Worm (Caenorhabditis elegans) whole organism, mixed stage, embryonic: ENCODE results near the gene ret-1.

Experiments
- M03D4.4 ChIP-seq: sonication (generic microtip); optimal IDR thresholded peaks from 2 replicates; lab custom pipeline; 2017; ENCODE audit warnings: mild to moderate bottlenecking, missing genetic modification characterization, missing compliant biosample characterization
- bed-3 ChIP-seq: fragments of 200-800 bp; sonication (Bioruptor generic); optimal IDR thresholded peaks from 3 replicates; lab custom pipeline; 2018; ENCODE audit warnings: mild to moderate bottlenecking, missing genetic modification characterization, moderate library complexity, missing compliant biosample characterization
- blmp-1 ChIP-seq: fragments of 150-350 bp; optimal IDR thresholded peaks from 2 replicates; lab custom pipeline; 2014; ENCODE audit warnings: missing biosample characterization, missing genetic modification characterization
- ceh-39 ChIP-seq: fragments of 150-350 bp; optimal IDR thresholded peaks from 2 replicates; lab custom pipeline; 2014; ENCODE audit warnings: missing biosample characterization, missing genetic modification characterization
- ceh-43 ChIP-seq: fragments of 200-800 bp; sonication (Bioruptor generic); optimal IDR thresholded peaks from 2 replicates; lab custom pipeline; 2018; ENCODE audit warnings: mild to moderate bottlenecking, missing genetic modification characterization, moderate library complexity, missing compliant biosample characterization
- ceh-83 ChIP-seq: fragments of 200-800 bp; sonication (Bioruptor generic); optimal IDR thresholded peaks from 2 replicates; lab custom pipeline; 2018; ENCODE audit warnings: mild to moderate bottlenecking, missing genetic modification characterization, missing compliant biosample characterization
- ces-1 ChIP-seq: fragments of 150-350 bp; optimal IDR thresholded peaks from 2 replicates; lab custom pipeline; 2014; ENCODE audit warnings: missing biosample characterization, missing genetic modification reagents, missing genetic modification characterization
- cnd-1 ChIP-seq: fragments of 200-800 bp; sonication (Bioruptor generic); optimal IDR thresholded peaks from 2 replicates; lab custom pipeline; 2018; ENCODE audit warnings: mild to moderate bottlenecking, missing genetic modification characterization, missing compliant biosample characterization
- drap-1 ChIP-seq: fragments of 200-800 bp; sonication (Bioruptor generic); optimal IDR thresholded peaks from 3 replicates; lab custom pipeline; 2018; ENCODE audit warnings: mild to moderate bottlenecking, missing genetic modification characterization, missing compliant biosample characterization
- elt-1 ChIP-seq: sonication (generic microtip); optimal IDR thresholded peaks from 2 replicates; lab custom pipeline; 2017; ENCODE audit warnings: missing genetic modification characterization, mild to moderate bottlenecking, missing compliant biosample characterization, antibody characterized with exemption, moderate library complexity, borderline replicate concordance; ENCODE audit not compliant: insufficient read depth
- elt-3 ChIP-seq: fragments of 150-350 bp; optimal IDR thresholded peaks from 2 replicates; lab custom pipeline; 2014; ENCODE audit warnings: missing biosample characterization, missing genetic modification characterization
- flh-1 ChIP-seq: fragments of 200-800 bp; sonication (Bioruptor generic); optimal IDR thresholded peaks from 2 replicates; lab custom pipeline; 2018; ENCODE audit warnings: mild to moderate bottlenecking, missing genetic modification characterization, moderate library complexity, missing compliant biosample characterization
- ham-2 ChIP-seq: fragments of 200-800 bp; sonication (Bioruptor generic); optimal IDR thresholded peaks from 2 replicates; lab custom pipeline; 2018; ENCODE audit warnings: mild to moderate bottlenecking, missing genetic modification characterization, missing compliant biosample characterization
- hlh-1 ChIP-seq: fragments of 150-350 bp; optimal IDR thresholded peaks from 2 replicates; lab custom pipeline; 2014; ENCODE audit warnings: missing biosample characterization, missing genetic modification reagents, missing genetic modification characterization
- lin-13 ChIP-seq: fragments of 150-350 bp; optimal IDR thresholded peaks from 2 replicates; lab custom pipeline; 2014; ENCODE audit warnings: missing biosample characterization, missing genetic modification characterization
- lin-32 ChIP-seq: fragments of 200-800 bp; sonication (Bioruptor generic); optimal IDR thresholded peaks from 2 replicates; lab custom pipeline; 2018; ENCODE audit warnings: mild to moderate bottlenecking, missing genetic modification characterization, missing compliant biosample characterization
- lsy-2 ChIP-seq: fragments of 150-350 bp; optimal IDR thresholded peaks from 2 replicates; lab custom pipeline; 2014; ENCODE audit warnings: missing biosample characterization, missing genetic modification characterization
- mab-5 ChIP-seq: fragments of 150-350 bp; optimal IDR thresholded peaks from 2 replicates; lab custom pipeline; 2014; ENCODE audit warnings: missing biosample characterization, missing genetic modification characterization
- mep-1 ChIP-seq: fragments of 150-350 bp; optimal IDR thresholded peaks from 2 replicates; lab custom pipeline; 2017; ENCODE audit warnings: missing biosample characterization, missing genetic modification reagents, missing genetic modification characterization, inconsistent platforms
- mls-2 ChIP-seq: sonication (generic microtip); optimal IDR thresholded peaks from 2 replicates; lab custom pipeline; 2016; ENCODE audit warnings: mild to moderate bottlenecking, missing genetic modification characterization, moderate library complexity, missing compliant biosample characterization
- nhr-12 ChIP-seq: fragments of 150-350 bp; optimal IDR thresholded peaks from 2 replicates; lab custom pipeline; 2014; ENCODE audit warnings: missing biosample characterization, missing genetic modification characterization
- nhr-2 ChIP-seq: fragments of 150-350 bp; optimal IDR thresholded peaks from 2 replicates; lab custom pipeline; 2014; ENCODE audit warnings: missing biosample characterization, missing genetic modification characterization
- nhr-237 ChIP-seq: fragments of 150-350 bp; optimal IDR thresholded peaks from 2 replicates; lab custom pipeline; 2014; ENCODE audit warnings: missing biosample characterization, missing genetic modification characterization
- nhr-28 ChIP-seq: fragments of 150-350 bp; optimal IDR thresholded peaks from 2 replicates; lab custom pipeline; 2014; ENCODE audit warnings: missing biosample characterization, missing genetic modification characterization
- nhr-76 ChIP-seq: sonication (generic microtip); optimal IDR thresholded peaks from 2 replicates; lab custom pipeline; 2017; ENCODE audit warnings: missing biosample characterization, missing genetic modification characterization
- pha-4 ChIP-seq: fragments of 150-350 bp; optimal IDR thresholded peaks from 2 replicates; lab custom pipeline; 2018; ENCODE audit warnings: missing biosample characterization, missing genetic modification reagents, missing genetic modification characterization
- sem-2 ChIP-seq: fragments of 200-800 bp; sonication (Bioruptor generic); optimal IDR thresholded peaks from 2 replicates; lab custom pipeline; 2018; ENCODE audit warnings: mild to moderate bottlenecking, missing genetic modification characterization, missing compliant biosample characterization
- snpc-4 ChIP-seq: fragments of 150-350 bp; optimal IDR thresholded peaks from 2 replicates; lab custom pipeline; 2014; ENCODE audit warnings: missing biosample characterization, missing genetic modification characterization
- sptf-1 ChIP-seq: sonication (generic microtip); optimal IDR thresholded peaks from 2 replicates; lab custom pipeline; 2017; ENCODE audit warnings: mild to moderate bottlenecking, missing genetic modification characterization, moderate library complexity, missing compliant biosample characterization
- tbx-8 ChIP-seq: fragments of 200-800 bp; sonication (Bioruptor generic); optimal IDR thresholded peaks from 2 replicates; lab custom pipeline; 2018; ENCODE audit warnings: mild to moderate bottlenecking, missing genetic modification characterization, moderate library complexity, missing compliant biosample characterization
- unc-120 ChIP-seq: sonication (generic microtip); optimal IDR thresholded peaks from 2 replicates; lab custom pipeline; 2017; ENCODE audit warnings: missing genetic modification characterization, missing compliant biosample characterization; ENCODE audit not compliant: poor library complexity, severe bottlenecking
- unc-39 ChIP-seq: fragments of 150-350 bp; optimal IDR thresholded peaks from 2 replicates; lab custom pipeline; 2014; ENCODE audit warnings: missing biosample characterization, missing genetic modification characterization
- unc-62 ChIP-seq: fragments of 150-350 bp; optimal IDR thresholded peaks from 2 replicates; lab custom pipeline; 2014; ENCODE audit warnings: missing biosample characterization, missing genetic modification reagents, missing genetic modification characterization
- zip-8 ChIP-seq: fragments of 150-350 bp; optimal IDR thresholded peaks from 2 replicates; lab custom pipeline; 2014; ENCODE audit warnings: missing biosample characterization, missing genetic modification characterization
- ztf-11 ChIP-seq: fragments of 150-350 bp; optimal IDR thresholded peaks from 2 replicates; lab custom pipeline; 2014; ENCODE audit warnings: missing biosample characterization, missing genetic modification characterization

ret-1 gene

ce11 chrV:14851972-14852371 lies 4.8 kb upstream of the ret-1 start:
- TF ChIP-seq M03D4.4 (tag; lab: Kevin White, UChicago) (no peak), snpc-4 (tag; lab: Kevin White, UChicago) (no peak), unc-120 (tag; lab: Kevin White, UChicago) (no peak), nhr-2 (no peak), ces-1 (GFP tag; lab: Kevin White, UChicago) (no peak), bed-3 (no peak), blmp-1 (tag; lab: Kevin White, UChicago) (no peak)

- TF ChIP-seq lin-32 (GFP tag; lab: Kevin White, UChicago) = no peak
- peak; percentile 20 for TF ChIP-seq mls-2 (tag; lab: Kevin White, UChicago)
- peak; percentile 80 for TF ChIP-seq ces-1 (GFP tag; lab: Kevin White, UChicago)
- TF ChIP-seq drap-1 = peak; percentile 4
These were observed 4.0 kb upstream of the ret-1 start for ce11 chrV:14851206-14851605.

- no peak for TF ChIP-seq nhr-28 (tag; lab: Kevin White, UChicago)
- TF ChIP-seq cnd-1 = no peak
- TF ChIP-seq elt-1 (tag; lab: Kevin White, UChicago) = no peak
These were observed 3.3 kb upstream of the ret-1 start for ce11 chrV:14850530-14850929.

ce11 chrV:14849628-14850027 lies 2.4 kb upstream of the ret-1 start:
- TF ChIP-seq nhr-237 (tag; lab: Kevin White, UChicago) = no peak
- TF ChIP-seq lin-13 (tag; lab: Kevin White, UChicago) = no peak
- TF ChIP-seq bed-3 = no peak
- no peak for TF ChIP-seq ceh-83 (GFP tag; lab: Kevin White, UChicago)
- TF ChIP-seq ham-2 (GFP tag; lab: Kevin White, UChicago) = peak; percentile 32
- TF ChIP-seq pha-4 (tag; lab: Kevin White, UChicago) = no peak
- TF ChIP-seq drap-1 = peak; percentile 42

- peak; percentile 59 for TF ChIP-seq mab-5 (tag; lab: Kevin White, UChicago)
- no peak for TF ChIP-seq sptf-1 (tag; lab: Kevin White, UChicago)
- no peak for TF ChIP-seq nhr-12
- TF ChIP-seq elt-1 (tag; lab: Kevin White, UChicago) = no peak
- peak; percentile 99 for TF ChIP-seq hlh-1
- no peak for TF ChIP-seq drap-1
- TF ChIP-seq ceh-83 (GFP tag; lab: Kevin White, UChicago) = no peak
- no peak for TF ChIP-seq ztf-11 (tag; lab: Kevin White, UChicago)
- peak; percentile 4 for TF ChIP-seq unc-120 (tag; lab: Kevin White, UChicago)
- TF ChIP-seq lin-32 (GFP tag; lab: Kevin White, UChicago) = no peak
- no peak for TF ChIP-seq lsy-2 (tag; lab: Kevin White, UChicago)
- no peak for TF ChIP-seq nhr-28 (tag; lab: Kevin White, UChicago)
- no peak for TF ChIP-seq ceh-39 (tag; lab: Kevin White, UChicago)
- TF ChIP-seq mls-2 (tag; lab: Kevin White, UChicago) = no peak
- TF ChIP-seq M03D4.4 (tag; lab: Kevin White, UChicago) = no peak
- no peak for TF ChIP-seq snpc-4 (tag; lab: Kevin White, UChicago)
- TF ChIP-seq flh-1 (GFP tag; lab: Kevin White, UChicago) = no peak
- no peak for TF ChIP-seq mep-1
- TF ChIP-seq ces-1 (GFP tag; lab: Kevin White, UChicago) = no peak
- no peak for TF ChIP-seq elt-3 (tag; lab: Kevin White, UChicago)
- peak; percentile 26 for TF ChIP-seq nhr-2
- TF ChIP-seq blmp-1 (tag; lab: Kevin White, UChicago) = no peak
- TF ChIP-seq lin-13 (tag; lab: Kevin White, UChicago) = no peak
- TF ChIP-seq sem-2 (GFP tag; lab: Kevin White, UChicago) = no peak
- no peak for TF ChIP-seq zip-8
- TF ChIP-seq nhr-237 (tag; lab: Kevin White, UChicago) = no peak
- no peak for TF ChIP-seq cnd-1
- TF ChIP-seq bed-3 = no peak
- TF ChIP-seq unc-39 = no peak
- no peak for TF ChIP-seq nhr-76 (tag; lab: Kevin White, UChicago)
- TF ChIP-seq tbx-8 = no peak
- no peak for TF ChIP-seq ham-2 (GFP tag; lab: Kevin White, UChicago)
- TF ChIP-seq pha-4 (tag; lab: Kevin White, UChicago) = no peak
- no peak for TF ChIP-seq ceh-43 (GFP tag; lab: Kevin White, UChicago)
- peak; percentile 98 for TF ChIP-seq unc-62
These were observed 1.4 kb upstream of the ret-1 start for ce11 chrV:14848510-14849206.
